Fruit fly (Drosophila melanogaster) whole organism, prepupa: ENCODE data around the gene Cks85A.

Experiments used
- Blimp-1 ChIP-seq: fragments of 200-800 bp; sonication (Bioruptor generic); optimal IDR thresholded peaks from 3 replicates; lab custom pipeline; 2017; ENCODE audit warnings: missing biosample characterization, missing genetic modification characterization, mild to moderate bottlenecking, moderate library complexity, missing genetic modification reagents
- CG10631 ChIP-seq: fragments of 200-800 bp; sonication (Bioruptor generic); optimal IDR thresholded peaks from 2 replicates; lab custom pipeline; 2016; ENCODE audit warnings: missing biosample characterization, missing genetic modification characterization
- CG10669 ChIP-seq: fragments of 200-800 bp; sonication (Bioruptor generic); optimal IDR thresholded peaks from 3 replicates; lab custom pipeline; 2018; ENCODE audit warnings: missing biosample characterization, mild to moderate bottlenecking, missing genetic modification characterization, moderate library complexity
- CG11294 ChIP-seq: fragments of 200-800 bp; sonication (Bioruptor generic); IDR thresholded peaks from 2 replicates; pipeline ENCODE4 v1.3.6; 2022; ENCODE audit warnings: missing biosample characterization, missing genetic modification characterization
- CG11762 ChIP-seq: fragments of 200-800 bp; sonication (Bioruptor generic); optimal IDR thresholded peaks from 3 replicates; lab custom pipeline; 2016; ENCODE audit warnings: missing biosample characterization, missing genetic modification characterization; ENCODE audit not compliant: insufficient read depth
- CG11902 ChIP-seq: fragments of 200-800 bp; sonication (Bioruptor generic); optimal IDR thresholded peaks from 3 replicates; lab custom pipeline; 2016; ENCODE audit warnings: missing biosample characterization, missing genetic modification characterization
- CG15336 ChIP-seq: fragments of 200-800 bp; sonication (Bioruptor generic); IDR thresholded peaks from 2 replicates; pipeline ENCODE4 v1.3.6; 2022; ENCODE audit warnings: missing biosample characterization, missing genetic modification characterization
- CG1621 ChIP-seq: fragments of 200-800 bp; sonication (Bioruptor generic); optimal IDR thresholded peaks from 3 replicates; lab custom pipeline; 2018; ENCODE audit warnings: missing biosample characterization, mild to moderate bottlenecking, missing genetic modification characterization
- CG16779 ChIP-seq: fragments of 200-800 bp; sonication (Bioruptor generic); optimal IDR thresholded peaks from 3 replicates; lab custom pipeline; 2017; ENCODE audit warnings: missing biosample characterization, mild to moderate bottlenecking, missing genetic modification characterization
- CG3032 ChIP-seq: fragments of 200-800 bp; optimal IDR thresholded peaks from 2 replicates; lab custom pipeline; 2019; ENCODE audit warnings: missing biosample characterization, mild to moderate bottlenecking, missing genetic modification characterization, moderate library complexity
- CG32006 ChIP-seq: fragments of 200-800 bp; sonication (Bioruptor generic); optimal IDR thresholded peaks from 3 replicates; lab custom pipeline; 2017; ENCODE audit warnings: missing biosample characterization, mild to moderate bottlenecking, missing genetic modification characterization
- CG3919 ChIP-seq: fragments of 200-800 bp; sonication (Bioruptor generic); optimal IDR thresholded peaks from 3 replicates; lab custom pipeline; 2016; ENCODE audit warnings: missing biosample characterization, missing genetic modification characterization
- CG4318 ChIP-seq: fragments of 200-800 bp; sonication (Bioruptor generic); optimal IDR thresholded peaks from 3 replicates; lab custom pipeline; 2017; ENCODE audit warnings: missing biosample characterization, mild to moderate bottlenecking, missing genetic modification characterization
- CG6163 ChIP-seq: fragments of 200-800 bp; sonication (Bioruptor generic); IDR thresholded peaks from 3 replicates; pipeline ENCODE4 v1.3.6; 2022; ENCODE audit warnings: missing biosample characterization, missing genetic modification characterization
- CG6276 ChIP-seq: fragments of 200-800 bp; sonication (Bioruptor generic); optimal IDR thresholded peaks from 2 replicates; lab custom pipeline; 2017; ENCODE audit warnings: missing biosample characterization, mild to moderate bottlenecking, missing genetic modification characterization
- CG6792 ChIP-seq: fragments of 200-800 bp; sonication (Bioruptor generic); optimal IDR thresholded peaks from 3 replicates; lab custom pipeline; 2016; ENCODE audit warnings: missing biosample characterization, missing genetic modification characterization
- CG6808 ChIP-seq: fragments of 200-800 bp; sonication (Bioruptor generic); optimal IDR thresholded peaks from 3 replicates; lab custom pipeline; 2017; ENCODE audit warnings: missing biosample characterization, missing genetic modification characterization, mild to moderate bottlenecking, moderate library complexity, missing genetic modification reagents
- CG7368 ChIP-seq: fragments of 200-800 bp; sonication (Bioruptor generic); optimal IDR thresholded peaks from 3 replicates; lab custom pipeline; 2016; ENCODE audit warnings: missing biosample characterization, missing genetic modification characterization
- CG8119 ChIP-seq: fragments of 200-800 bp; sonication (Bioruptor generic); IDR thresholded peaks from 3 replicates; pipeline ENCODE4 v1.3.6; 2022; ENCODE audit warnings: missing biosample characterization, missing genetic modification characterization
- CG8632 ChIP-seq: fragments of 200-800 bp; sonication (Bioruptor generic); optimal IDR thresholded peaks from 3 replicates; lab custom pipeline; 2016; ENCODE audit warnings: missing biosample characterization, missing genetic modification characterization
- CG9139 ChIP-seq: fragments of 200-800 bp; sonication (Bioruptor generic); optimal IDR thresholded peaks from 3 replicates; lab custom pipeline; 2017; ENCODE audit warnings: missing biosample characterization, mild to moderate bottlenecking, missing genetic modification characterization
- Eip75B ChIP-seq: fragments of 200-800 bp; sonication (Bioruptor generic); optimal IDR thresholded peaks from 3 replicates; lab custom pipeline; 2016; ENCODE audit warnings: missing biosample characterization, missing genetic modification characterization
- Eip78C ChIP-seq: fragments of 200-800 bp; sonication (Bioruptor generic); peaks from one replicate; lab custom pipeline; 2016; ENCODE audit warnings: missing biosample characterization, missing genetic modification characterization
- Ets21C ChIP-seq: fragments of 200-800 bp; sonication (Bioruptor generic); optimal IDR thresholded peaks from 3 replicates; lab custom pipeline; 2016; ENCODE audit warnings: missing biosample characterization, missing genetic modification characterization
- Ets96B ChIP-seq: fragments of 200-800 bp; optimal IDR thresholded peaks from 2 replicates; lab custom pipeline; 2019; ENCODE audit warnings: missing biosample characterization, mild to moderate bottlenecking, missing genetic modification characterization, moderate library complexity
- Hr38 ChIP-seq: sonication (Bioruptor generic); optimal IDR thresholded peaks from 2 replicates; lab custom pipeline; 2016; ENCODE audit warnings: missing biosample characterization, missing genetic modification characterization
- Hr39 ChIP-seq: fragments of 200-800 bp; sonication (Bioruptor generic); optimal IDR thresholded peaks from 2 replicates; lab custom pipeline; 2016; ENCODE audit warnings: missing biosample characterization, missing genetic modification characterization
- Hr4 ChIP-seq: fragments of 200-800 bp; sonication (Bioruptor generic); optimal IDR thresholded peaks from 3 replicates; lab custom pipeline; 2016; ENCODE audit warnings: missing biosample characterization, missing genetic modification characterization
- Lpt ChIP-seq: fragments of 200-800 bp; sonication (Bioruptor generic); optimal IDR thresholded peaks from 3 replicates; lab custom pipeline; 2016; ENCODE audit warnings: missing biosample characterization, missing genetic modification characterization
- Met ChIP-seq: fragments of 200-800 bp; sonication (Bioruptor generic); optimal IDR thresholded peaks from 3 replicates; lab custom pipeline; 2016; ENCODE audit warnings: missing biosample characterization, missing genetic modification characterization
- Sox102F ChIP-seq: fragments of 200-800 bp; sonication (Bioruptor generic); optimal IDR thresholded peaks from 2 replicates; lab custom pipeline; 2016; ENCODE audit warnings: missing biosample characterization, mild to moderate bottlenecking, missing genetic modification characterization
- Sox15 ChIP-seq: fragments of 200-800 bp; sonication (Bioruptor generic); optimal IDR thresholded peaks from 3 replicates; lab custom pipeline; 2016; ENCODE audit warnings: missing biosample characterization, missing genetic modification characterization
- achi ChIP-seq: fragments of 200-800 bp; sonication (Bioruptor generic); optimal IDR thresholded peaks from 3 replicates; lab custom pipeline; 2016; ENCODE audit warnings: missing biosample characterization, missing genetic modification characterization
- acj6 ChIP-seq: fragments of 200-800 bp; sonication (Bioruptor generic); optimal IDR thresholded peaks from 3 replicates; lab custom pipeline; 2016; ENCODE audit warnings: missing biosample characterization, missing genetic modification characterization
- cyc ChIP-seq: fragments of 200-800 bp; sonication (Bioruptor generic); optimal IDR thresholded peaks from 3 replicates; lab custom pipeline; 2016; ENCODE audit warnings: missing biosample characterization, missing genetic modification characterization
- dac ChIP-seq: fragments of 200-800 bp; sonication (Bioruptor generic); optimal IDR thresholded peaks from 2 replicates; lab custom pipeline; 2017; ENCODE audit warnings: missing biosample characterization, mild to moderate bottlenecking, missing genetic modification characterization
- dsx ChIP-seq: fragments of 200-800 bp; optimal IDR thresholded peaks from 3 replicates; lab custom pipeline; 2019; ENCODE audit warnings: missing biosample characterization, mild to moderate bottlenecking, missing genetic modification characterization, moderate library complexity; ENCODE audit not compliant: poor library complexity, severe bottlenecking
- eg ChIP-seq: fragments of 200-800 bp; sonication (Bioruptor generic); IDR thresholded peaks from 3 replicates; pipeline ENCODE4 v1.3.6; 2022; ENCODE audit warnings: missing biosample characterization, missing genetic modification characterization
- esn ChIP-seq: fragments of 200-800 bp; sonication (Bioruptor generic); optimal IDR thresholded peaks from 2 replicates; lab custom pipeline; 2016; ENCODE audit warnings: missing biosample characterization, mild to moderate bottlenecking, missing genetic modification characterization, moderate library complexity
- fd59A ChIP-seq: fragments of 200-800 bp; sonication (Bioruptor generic); optimal IDR thresholded peaks from 2 replicates; lab custom pipeline; 2017; ENCODE audit warnings: missing biosample characterization, mild to moderate bottlenecking, missing genetic modification characterization, missing genetic modification reagents
- fd85E ChIP-seq: fragments of 200-800 bp; sonication (Bioruptor generic); optimal IDR thresholded peaks from 3 replicates; lab custom pipeline; 2016; ENCODE audit warnings: missing biosample characterization, missing genetic modification characterization
- fkh ChIP-seq: fragments of 200-800 bp; sonication (Bioruptor generic); optimal IDR thresholded peaks from 3 replicates; lab custom pipeline; 2017; ENCODE audit warnings: missing biosample characterization, mild to moderate bottlenecking, missing genetic modification characterization, moderate library complexity
- lz ChIP-seq: fragments of 200-800 bp; sonication (Bioruptor generic); optimal IDR thresholded peaks from 3 replicates; lab custom pipeline; 2016; ENCODE audit warnings: missing biosample characterization, missing genetic modification characterization
- net ChIP-seq: fragments of 200-800 bp; sonication (Bioruptor generic); optimal IDR thresholded peaks from 3 replicates; lab custom pipeline; 2016; ENCODE audit warnings: missing biosample characterization, missing genetic modification characterization
- pdm3 ChIP-seq: fragments of 200-800 bp; sonication (Bioruptor generic); optimal IDR thresholded peaks from 3 replicates; lab custom pipeline; 2016; ENCODE audit warnings: missing biosample characterization, missing genetic modification characterization
- salr ChIP-seq, 2 experiments: fragments of 200-800 bp; sonication (Bioruptor generic); optimal IDR thresholded peaks; 3 replicates each; lab custom pipeline; 2016 to 2018; ENCODE audit warnings: missing biosample characterization in 2 of 2, missing genetic modification characterization in 2 of 2, mild to moderate bottlenecking in 1 of 2
- spab ChIP-seq: fragments of 200-800 bp; sonication (Bioruptor generic); optimal IDR thresholded peaks from 2 replicates; lab custom pipeline; 2017; ENCODE audit warnings: missing biosample characterization, mild to moderate bottlenecking, missing genetic modification characterization, missing genetic modification reagents
- ss ChIP-seq, 2 experiments: fragments of 200-800 bp; sonication (Bioruptor generic); optimal IDR thresholded peaks; 2 replicates in 1 of 2; 3 replicates in 1 of 2; lab custom pipeline; 2017 to 2018; ENCODE audit warnings: mild to moderate bottlenecking in 2 of 2, missing biosample characterization in 2 of 2, missing genetic modification characterization in 2 of 2, moderate library complexity in 1 of 2
- svp ChIP-seq: fragments of 200-800 bp; sonication (Bioruptor generic); peaks from one replicate; lab custom pipeline; 2016; ENCODE audit warnings: missing biosample characterization, missing genetic modification characterization
- topi ChIP-seq: fragments of 200-800 bp; sonication (Bioruptor generic); optimal IDR thresholded peaks from 3 replicates; lab custom pipeline; 2016; ENCODE audit warnings: missing biosample characterization, missing genetic modification characterization
- vri ChIP-seq: fragments of 200-800 bp; sonication (Bioruptor generic); optimal IDR thresholded peaks from 3 replicates; lab custom pipeline; 2016; ENCODE audit warnings: missing biosample characterization, mild to moderate bottlenecking, missing genetic modification characterization

The Cks85A gene

DNA sequence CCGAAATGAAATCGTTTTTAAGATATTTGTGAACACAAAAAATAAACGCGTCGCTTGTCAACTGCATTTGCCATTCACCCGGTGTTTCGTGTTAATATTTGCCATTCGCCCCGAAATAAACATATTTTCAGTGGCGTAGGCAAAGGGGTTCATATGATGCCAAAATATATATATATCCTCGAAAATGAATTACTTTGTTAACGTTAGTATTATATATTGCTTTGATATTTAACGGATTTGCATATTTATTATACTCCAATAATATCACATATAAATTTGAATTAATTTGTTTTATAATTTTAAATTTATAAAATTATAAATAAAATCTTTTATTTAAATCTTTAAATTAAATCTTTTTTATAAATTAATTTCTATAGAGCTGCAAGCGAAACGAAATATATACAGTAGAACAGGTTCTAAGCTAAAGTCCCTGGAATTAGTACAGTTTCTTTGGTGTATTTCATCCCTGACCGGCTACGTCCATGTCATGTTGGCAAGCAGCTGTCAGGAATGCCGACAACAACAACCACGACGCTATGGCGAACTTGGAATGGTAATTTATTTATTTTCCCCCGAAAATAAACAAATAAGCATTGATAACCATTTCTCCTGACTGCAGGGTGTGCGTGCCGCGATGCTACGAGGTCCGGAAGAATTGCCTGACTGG, 13.5 kb upstream of the Cks85A start, which contains the start of the genes M1BP and CG8202:
TSS of gene M1BP (minus strand) at position 102 of the 667 bp plus-strand sequence.
TSS of gene CG8202 (plus strand) at position 495 of the 667 bp plus-strand sequence.
- TF ChIP-seq net (GFP tag; lab: Kevin White, UChicago) (no peak), CG3919 (GFP tag; lab: Kevin White, UChicago) (peak; percentile 86), CG6792 (peak; percentile 85), CG3032 (tag; lab: Kevin White, UChicago) (peak; percentile 91), lz (peak; percentile 81), CG16779 (tag; lab: Kevin White, UChicago) (no peak), Eip78C (GFP tag; lab: Kevin White, UChicago) (no peak), Blimp-1 (peak; percentile 77), CG11762 (GFP tag; lab: Kevin White, UChicago) (peak; percentile 96), CG6276 (GFP tag; lab: Kevin White, UChicago) (no peak), CG6163 (GFP tag; lab: Robert Waterston, UW) (no peak; the same call in 2 of the 3 replicates), Met (GFP tag; lab: Kevin White, UChicago) (no peak), CG15336 (peak; percentile 69), dsx (GFP tag; lab: Kevin White, UChicago) (peak; percentile 83), Eip75B (GFP tag; lab: Kevin White, UChicago) (no peak), Hr38 (GFP tag; lab: Kevin White, UChicago) (no peak), CG11294 (GFP tag; lab: Robert Waterston, UW) (peak; percentile 54; the same call in 1 of the 2 replicates), Hr39 (peak; percentile 77), topi (GFP tag; lab: Kevin White, UChicago) (peak; percentile 76), CG11902 (GFP tag; lab: Kevin White, UChicago) (peak; percentile 82), dac (GFP tag; lab: Kevin White, UChicago) (peak; percentile 56), CG1621 (no peak), eg (no peak; the same call in 2 of the 3 replicates), CG8119 (GFP tag; lab: Robert Waterston, UW) (no peak; the same call in 1 of the 3 replicates), cyc (peak; percentile 72), fd59A (GFP tag; lab: Kevin White, UChicago) (peak; percentile 38), svp (no peak), CG9139 (no peak), salr (GFP tag; optimal IDR thresholded peaks at IDR 0.05; lab: Kevin White, UChicago) (peak in 1 of 2 experiments; percentile 43), CG32006 (GFP tag; lab: Kevin White, UChicago) (peak; percentile 93), CG4318 (GFP tag; lab: Kevin White, UChicago) (no peak), CG6808 (GFP tag; lab: Kevin White, UChicago) (no peak), CG8632 (GFP tag; lab: Kevin White, UChicago) (peak; percentile 91), fkh (GFP tag; lab: Kevin White, UChicago) (peak; percentile 67), Lpt (GFP tag; lab: Kevin White, UChicago) (peak; percentile 73), pdm3 (GFP tag; lab: Kevin White, UChicago) (no peak), CG10669 (GFP tag; lab: Kevin White, UChicago) (peak; percentile 74), Hr4 (no peak), esn (GFP tag; lab: Kevin White, UChicago) (peak; percentile 91), spab (GFP tag; lab: Kevin White, UChicago) (peak; percentile 73), achi (GFP tag; lab: Kevin White, UChicago) (peak; percentile 94), Sox102F (no peak), fd85E (no peak), CG7368 (GFP tag; lab: Kevin White, UChicago) (peak; percentile 79), acj6 (GFP tag; lab: Kevin White, UChicago) (peak; percentile 84), Sox15 (GFP tag; lab: Kevin White, UChicago) (peak; percentile 81), ss (GFP tag; optimal IDR thresholded peaks at IDR 0.05; lab: Kevin White, UChicago) (no peak), CG10631 (peak; percentile 93), vri (GFP tag; lab: Kevin White, UChicago) (peak; percentile 54), Ets96B (tag; lab: Kevin White, UChicago) (peak; percentile 86), Ets21C (GFP tag; lab: Kevin White, UChicago) (peak; percentile 62)
